Fruit fly (Drosophila melanogaster) whole organism, embryonic: ENCODE data around the gene Baldspot.

Source experiments
- Asciz ChIP-seq: fragments of 200-800 bp; sonication (Bioruptor generic); optimal IDR thresholded peaks from 2 replicates; lab custom pipeline; 2017; ENCODE audit warnings: missing biosample characterization, mild to moderate bottlenecking, missing genetic modification characterization, missing genetic modification reagents
- CG10366 ChIP-seq: fragments of 200-800 bp; sonication (Bioruptor generic); IDR thresholded peaks from 2 replicates; pipeline ENCODE4 v1.3.6; 2022; ENCODE audit warnings: missing biosample characterization, missing genetic modification characterization
- CG12744 ChIP-seq: fragments of 200-800 bp; sonication (Bioruptor generic); optimal IDR thresholded peaks from 2 replicates; lab custom pipeline; 2016; ENCODE audit warnings: missing biosample characterization, missing genetic modification characterization
- CG13296 ChIP-seq: fragments of 200-800 bp; sonication (Bioruptor generic); optimal IDR thresholded peaks from 3 replicates; lab custom pipeline; 2018; ENCODE audit warnings: missing biosample characterization, mild to moderate bottlenecking, missing genetic modification characterization
- CG15269 ChIP-seq: fragments of 200-800 bp; sonication (Bioruptor generic); optimal IDR thresholded peaks from 2 replicates; lab custom pipeline; 2018; ENCODE audit warnings: missing biosample characterization, mild to moderate bottlenecking, missing genetic modification characterization, moderate library complexity
- CG15479 ChIP-seq: fragments of 200-800 bp; sonication (Bioruptor generic); optimal IDR thresholded peaks from 3 replicates; lab custom pipeline; 2019; ENCODE audit warnings: missing biosample characterization, mild to moderate bottlenecking, missing genetic modification characterization, moderate library complexity
- CG15514 ChIP-seq: fragments of 200-800 bp; sonication (Bioruptor generic); optimal IDR thresholded peaks from 3 replicates; lab custom pipeline; 2017; ENCODE audit warnings: missing biosample characterization, missing genetic modification characterization, mild to moderate bottlenecking, moderate library complexity, missing genetic modification reagents
- CG17359 ChIP-seq: fragments of 200-800 bp; sonication (Bioruptor generic); optimal IDR thresholded peaks from 3 replicates; lab custom pipeline; 2018; ENCODE audit warnings: missing biosample characterization, mild to moderate bottlenecking, missing genetic modification characterization, moderate library complexity
- CG17829 ChIP-seq: fragments of 200-800 bp; optimal IDR thresholded peaks from 2 replicates; lab custom pipeline; 2019; ENCODE audit warnings: missing biosample characterization, mild to moderate bottlenecking, missing genetic modification characterization, moderate library complexity
- CG17912 ChIP-seq: fragments of 200-800 bp; sonication (Bioruptor generic); optimal IDR thresholded peaks from 2 replicates; lab custom pipeline; 2018; ENCODE audit warnings: missing biosample characterization, mild to moderate bottlenecking, missing genetic modification characterization
- CG18011 ChIP-seq: fragments of 200-800 bp; sonication (Bioruptor generic); optimal IDR thresholded peaks from 2 replicates; lab custom pipeline; 2017; ENCODE audit warnings: missing biosample characterization, missing genetic modification characterization, mild to moderate bottlenecking, moderate library complexity, missing genotype
- CG2712 ChIP-seq: fragments of 200-800 bp; optimal IDR thresholded peaks from 3 replicates; lab custom pipeline; 2019; ENCODE audit warnings: missing biosample characterization, mild to moderate bottlenecking, missing genetic modification characterization, moderate library complexity
- CG32767 ChIP-seq: fragments of 200-800 bp; sonication (Bioruptor generic); IDR thresholded peaks from 2 replicates; pipeline ENCODE4 v1.3.6; 2022; ENCODE audit warnings: missing biosample characterization, missing genetic modification characterization
- CG34376 ChIP-seq: fragments of 200-800 bp; sonication (Bioruptor generic); optimal IDR thresholded peaks from 2 replicates; lab custom pipeline; 2018; ENCODE audit warnings: missing biosample characterization, mild to moderate bottlenecking, missing genetic modification characterization
- CG42726 ChIP-seq: fragments of 200-800 bp; sonication (Bioruptor generic); IDR thresholded peaks from 2 replicates; pipeline ENCODE4 v1.3.6; 2022; ENCODE audit warnings: missing biosample characterization, missing genetic modification characterization; ENCODE audit not compliant: partially characterized antibody
- CG4404 ChIP-seq: fragments of 200-800 bp; sonication (Bioruptor generic); IDR thresholded peaks from 2 replicates; pipeline ENCODE4 v1.3.6; 2022; ENCODE audit warnings: missing biosample characterization, missing genetic modification characterization
- CG4424 ChIP-seq: fragments of 200-800 bp; sonication (Bioruptor generic); optimal IDR thresholded peaks from 3 replicates; lab custom pipeline; 2016; ENCODE audit warnings: missing biosample characterization, missing genetic modification characterization
- CG4617 ChIP-seq: fragments of 200-800 bp; sonication (Bioruptor generic); optimal IDR thresholded peaks from 3 replicates; lab custom pipeline; 2016; ENCODE audit warnings: missing biosample characterization, missing genetic modification characterization, borderline replicate concordance
- CG4820 ChIP-seq: fragments of 200-800 bp; sonication (Bioruptor generic); optimal IDR thresholded peaks from 3 replicates; lab custom pipeline; 2016; ENCODE audit warnings: missing biosample characterization, missing genetic modification characterization
- CG4854 ChIP-seq: fragments of 200-800 bp; sonication (Bioruptor generic); optimal IDR thresholded peaks from 2 replicates; lab custom pipeline; 2016; ENCODE audit warnings: missing biosample characterization, missing genetic modification characterization, inconsistent platforms
- CG5180 ChIP-seq: fragments of 200-800 bp; sonication (Bioruptor generic); optimal IDR thresholded peaks from 3 replicates; lab custom pipeline; 2017; ENCODE audit warnings: missing biosample characterization, missing genetic modification characterization, mild to moderate bottlenecking, moderate library complexity, missing genetic modification reagents
- CG5953 ChIP-seq: fragments of 200-800 bp; sonication (Bioruptor generic); IDR thresholded peaks from 2 replicates; pipeline ENCODE4 v1.3.6; 2022; ENCODE audit warnings: missing biosample characterization, missing genetic modification characterization
- CG8924 ChIP-seq: fragments of 200-800 bp; optimal IDR thresholded peaks from 3 replicates; lab custom pipeline; 2019; ENCODE audit warnings: missing biosample characterization, mild to moderate bottlenecking, missing genetic modification characterization, moderate library complexity
- CHES-1-like ChIP-seq: fragments of 200-800 bp; sonication (Bioruptor generic); optimal IDR thresholded peaks from 2 replicates; lab custom pipeline; 2016; ENCODE audit warnings: missing biosample characterization, missing genetic modification characterization
- CrebB ChIP-seq: fragments of 200-800 bp; sonication (Bioruptor generic); optimal IDR thresholded peaks from 3 replicates; lab custom pipeline; 2018; ENCODE audit warnings: missing biosample characterization, mild to moderate bottlenecking, missing genetic modification characterization
- Dp ChIP-seq: fragments of 200-800 bp; sonication (Bioruptor generic); optimal IDR thresholded peaks from 2 replicates; lab custom pipeline; 2018; ENCODE audit warnings: missing biosample characterization, mild to moderate bottlenecking, missing genetic modification characterization, moderate library complexity
- ERR ChIP-seq: fragments of 200-800 bp; sonication (Bioruptor generic); optimal IDR thresholded peaks from 2 replicates; lab custom pipeline; 2016; ENCODE audit warnings: missing biosample characterization, missing genetic modification characterization
- Fer1 ChIP-seq: fragments of 200-800 bp; sonication (Bioruptor generic); optimal IDR thresholded peaks from 2 replicates; lab custom pipeline; 2017; ENCODE audit warnings: missing biosample characterization, mild to moderate bottlenecking, missing genetic modification characterization
- Gsc ChIP-seq: fragments of 200-800 bp; sonication (Bioruptor generic); IDR thresholded peaks from 2 replicates; pipeline ENCODE4 v1.3.6; 2022; ENCODE audit warnings: missing biosample characterization, missing genetic modification characterization
- HmgD ChIP-seq: fragments of 200-800 bp; sonication (Bioruptor generic); optimal IDR thresholded peaks from 3 replicates; lab custom pipeline; 2016; ENCODE audit warnings: missing biosample characterization, missing genetic modification characterization
- Lpt ChIP-seq: fragments of >200 bp; optimal IDR thresholded peaks from 2 replicates; lab custom pipeline; 2018; ENCODE audit warnings: missing biosample characterization, missing genetic modification characterization
- Myb ChIP-seq: fragments of 200-800 bp; sonication (Bioruptor generic); optimal IDR thresholded peaks from 2 replicates; lab custom pipeline; 2016; ENCODE audit warnings: missing biosample characterization, missing genetic modification characterization
- PHDP ChIP-seq: fragments of 200-800 bp; sonication (Bioruptor generic); optimal IDR thresholded peaks from 3 replicates; lab custom pipeline; 2018; ENCODE audit warnings: missing biosample characterization, mild to moderate bottlenecking, missing genetic modification characterization, moderate library complexity
- Pdp1 ChIP-seq, 2 experiments: fragments of 200-800 bp; sonication (Bioruptor generic); optimal IDR thresholded peaks; 3 replicates each; lab custom pipeline; 2016; ENCODE audit warnings: missing biosample characterization in 2 of 2, missing genetic modification characterization in 2 of 2, mild to moderate bottlenecking in 1 of 2, moderate library complexity in 1 of 2
- Spps ChIP-seq: fragments of 200-800 bp; sonication (Bioruptor generic); optimal IDR thresholded peaks from 2 replicates; lab custom pipeline; 2018; ENCODE audit warnings: missing biosample characterization, mild to moderate bottlenecking, missing genetic modification characterization
- Tbp ChIP-seq: fragments of >200 bp; optimal IDR thresholded peaks from 2 replicates; lab custom pipeline; 2018; ENCODE audit warnings: missing biosample characterization, missing genetic modification characterization
- Xbp1 ChIP-seq: fragments of 200-800 bp; sonication (Bioruptor generic); optimal IDR thresholded peaks from 3 replicates; lab custom pipeline; 2016; ENCODE audit warnings: missing biosample characterization, mild to moderate bottlenecking, missing genetic modification characterization
- amos ChIP-seq: fragments of 200-800 bp; sonication (Bioruptor generic); IDR thresholded peaks from 2 replicates; pipeline ENCODE4 v1.3.6; 2022; ENCODE audit warnings: missing biosample characterization, missing genetic modification characterization; ENCODE audit not compliant: partially characterized antibody
- chm ChIP-seq: fragments of 200-800 bp; sonication (Bioruptor generic); IDR thresholded peaks from 2 replicates; pipeline ENCODE4 v1.3.6; 2022; ENCODE audit warnings: missing biosample characterization, missing genetic modification characterization
- gcm2 ChIP-seq: fragments of 200-800 bp; sonication (Bioruptor generic); optimal IDR thresholded peaks from 2 replicates; lab custom pipeline; 2016; ENCODE audit warnings: missing biosample characterization, missing genetic modification characterization
- grn ChIP-seq: fragments of 200-800 bp; sonication (Bioruptor generic); optimal IDR thresholded peaks from 3 replicates; lab custom pipeline; 2017; ENCODE audit warnings: missing biosample characterization, missing genetic modification characterization
- h ChIP-seq: fragments of >200 bp; optimal IDR thresholded peaks from 2 replicates; lab custom pipeline; 2017
- her ChIP-seq: fragments of 200-800 bp; sonication (Bioruptor generic); optimal IDR thresholded peaks from 2 replicates; lab custom pipeline; 2016; ENCODE audit warnings: missing biosample characterization, missing genetic modification characterization
- hkb ChIP-seq, 2 experiments: fragments of 200-800 bp in 1 of 2; fragments of >200 bp in 1 of 2; sonication (Bioruptor generic) in 1 of 2; IDR thresholded peaks in 1 of 2; optimal IDR thresholded peaks in 1 of 2; 2 replicates each; pipeline versions ENCODE4 v1.3.6 to Lab custom; 2017 to 2022; ENCODE audit warnings: missing biosample characterization in 1 of 2, missing genetic modification characterization in 1 of 2
- nau ChIP-seq: fragments of 200-800 bp; sonication (Bioruptor generic); optimal IDR thresholded peaks from 3 replicates; lab custom pipeline; 2017; ENCODE audit warnings: missing biosample characterization, mild to moderate bottlenecking, missing genetic modification characterization, missing genetic modification reagents
- pan ChIP-seq, 4 experiments: fragments of >200 bp in 3 of 4; fragments of 200-800 bp in 1 of 4; sonication (Bioruptor generic) in 1 of 4; optimal IDR thresholded peaks in 3 of 4; IDR thresholded peaks in 1 of 4; 2 replicates each; pipeline versions ENCODE4 v1.3.6 to Lab custom; 2017 to 2022; ENCODE audit warnings: missing biosample characterization in 2 of 4, missing genetic modification characterization in 2 of 4, mixed read lengths in 1 of 4
- pita ChIP-seq: fragments of 200-800 bp; sonication (Bioruptor generic); optimal IDR thresholded peaks from 2 replicates; lab custom pipeline; 2017; ENCODE audit warnings: missing biosample characterization, mild to moderate bottlenecking, missing genetic modification characterization
- ranshi ChIP-seq: fragments of 200-800 bp; sonication (Bioruptor generic); IDR thresholded peaks from 2 replicates; pipeline ENCODE4 v1.3.6; 2022; ENCODE audit warnings: missing biosample characterization, missing genetic modification characterization
- repo ChIP-seq: fragments of 200-800 bp; sonication (Bioruptor generic); optimal IDR thresholded peaks from 2 replicates; lab custom pipeline; 2016; ENCODE audit warnings: missing biosample characterization, missing genetic modification characterization
- toy ChIP-seq: fragments of 200-800 bp; sonication (Bioruptor generic); IDR thresholded peaks from 2 replicates; pipeline ENCODE4 v1.3.6; 2022; ENCODE audit warnings: missing biosample characterization, missing genetic modification characterization

Baldspot gene

dm6 chr3L:16609120-16609519, 52.3 kb downstream of the Baldspot start, which contains the start of gene CG4098 (continued):
- TF ChIP-seq amos (GFP tag; lab: Robert Waterston, UW): no peak; the same call in 1 of the 2 replicates
- no peak for TF ChIP-seq Tbp (GFP tag; lab: Kevin White, UChicago)
- TF ChIP-seq Spps (tag; lab: Kevin White, UChicago): no peak
- TF ChIP-seq ERR (GFP tag; lab: Kevin White, UChicago): peak; percentile 39
- no peak for TF ChIP-seq Lpt
- no peak for TF ChIP-seq pita (GFP tag; lab: Kevin White, UChicago)
- TF ChIP-seq Gsc (GFP tag; lab: Robert Waterston, UW): no peak
- TF ChIP-seq h (lab: Kevin White, UChicago): no peak
- peak; percentile 61 for TF ChIP-seq Myb
- no peak for TF ChIP-seq CG4404 (GFP tag; lab: Robert Waterston, UW)
- TF ChIP-seq CG5953 (GFP tag; lab: Robert Waterston, UW): no peak
- TF ChIP-seq toy (GFP tag; lab: Robert Waterston, UW): no peak
- TF ChIP-seq CG12744 (GFP tag; lab: Kevin White, UChicago): peak; percentile 46
- peak; percentile 5 for TF ChIP-seq Asciz
- peak; percentile 46 for TF ChIP-seq CHES-1-like
- TF ChIP-seq repo (GFP tag; lab: Kevin White, UChicago): no peak
- TF ChIP-seq CG17912 (GFP tag; lab: Kevin White, UChicago): peak; percentile 21
- TF ChIP-seq CG8924 (tag; lab: Kevin White, UChicago): peak; percentile 1
- peak; percentile 71 for TF ChIP-seq her (GFP tag; lab: Kevin White, UChicago)
- TF ChIP-seq Dp (GFP tag; lab: Kevin White, UChicago): peak; percentile 79
- TF ChIP-seq CG42726 (GFP tag; lab: Robert Waterston, UW): no peak
- TF ChIP-seq CG5180 (GFP tag; lab: Kevin White, UChicago): no peak
- peak; percentile 56 for TF ChIP-seq ranshi (GFP tag; lab: Robert Waterston, UW)
- TF ChIP-seq CG15514 (GFP tag; lab: Kevin White, UChicago): peak; percentile 67
- peak; percentile 45 for TF ChIP-seq CG17829 (tag; lab: Kevin White, UChicago)
- TF ChIP-seq CG4854: no peak
- TF ChIP-seq CG13296: peak; percentile 28
- TF ChIP-seq Xbp1 (GFP tag; lab: Kevin White, UChicago): peak; percentile 80
- no peak for TF ChIP-seq CG15479 (GFP tag; lab: Kevin White, UChicago)
- peak; percentile 76 for TF ChIP-seq CG10366 (GFP tag; lab: Robert Waterston, UW)
- peak; percentile 29 for TF ChIP-seq gcm2
- TF ChIP-seq hkb (optimal IDR thresholded peaks at IDR 0.05; lab: Kevin White, UChicago): no peak
- TF ChIP-seq hkb (GFP tag; IDR thresholded peaks at IDR 0.05; lab: Robert Waterston, UW): 0 out of 2 replicates have a peak, but pooled peaks have one; percentile 34
- TF ChIP-seq grn (GFP tag; lab: Kevin White, UChicago): no peak
- no peak for TF ChIP-seq nau (GFP tag; lab: Kevin White, UChicago)
- TF ChIP-seq Pdp1 (GFP tag; optimal IDR thresholded peaks at IDR 0.05; lab: Kevin White, UChicago): peak; percentile 63 to 65
- no peak for TF ChIP-seq pan (optimal IDR thresholded peaks at IDR 0.05; lab: Kevin White, UChicago)
- peak in 1 of 2 experiments; percentile 71 for TF ChIP-seq pan (GFP tag; optimal IDR thresholded peaks at IDR 0.05 in 1 of 2, IDR thresholded peaks at IDR 0.05 in 1 of 2)
- peak; percentile 51 for TF ChIP-seq Fer1 (GFP tag; lab: Kevin White, UChicago)
- TF ChIP-seq CG2712 (tag; lab: Kevin White, UChicago): peak; percentile 37
- peak; percentile 20 for TF ChIP-seq PHDP (tag; lab: Kevin White, UChicago)
- peak; percentile 58 for TF ChIP-seq CG15269
- TF ChIP-seq CG32767 (GFP tag; lab: Robert Waterston, UW): peak; percentile 52; the same call in 1 of the 2 replicates
- TF ChIP-seq CG4820 (GFP tag; lab: Kevin White, UChicago): no peak
- TF ChIP-seq HmgD: peak; percentile 78
- TF ChIP-seq CrebB (tag; lab: Kevin White, UChicago): peak; percentile 2
- TF ChIP-seq CG18011 (GFP tag; lab: Kevin White, UChicago): peak; percentile 8
- TF ChIP-seq CG17359: peak; percentile 53
- TF ChIP-seq chm: peak; percentile 62
- TF ChIP-seq CG4424 (GFP tag; lab: Kevin White, UChicago): no peak
- TF ChIP-seq CG34376 (GFP tag; lab: Kevin White, UChicago): peak; percentile 47
- peak; percentile 71 for TF ChIP-seq CG4617 (GFP tag; lab: Kevin White, UChicago)
